Fruit fly (Drosophila melanogaster): ENCODE results near the gene Daxx.

Daxx gene

DNA sequence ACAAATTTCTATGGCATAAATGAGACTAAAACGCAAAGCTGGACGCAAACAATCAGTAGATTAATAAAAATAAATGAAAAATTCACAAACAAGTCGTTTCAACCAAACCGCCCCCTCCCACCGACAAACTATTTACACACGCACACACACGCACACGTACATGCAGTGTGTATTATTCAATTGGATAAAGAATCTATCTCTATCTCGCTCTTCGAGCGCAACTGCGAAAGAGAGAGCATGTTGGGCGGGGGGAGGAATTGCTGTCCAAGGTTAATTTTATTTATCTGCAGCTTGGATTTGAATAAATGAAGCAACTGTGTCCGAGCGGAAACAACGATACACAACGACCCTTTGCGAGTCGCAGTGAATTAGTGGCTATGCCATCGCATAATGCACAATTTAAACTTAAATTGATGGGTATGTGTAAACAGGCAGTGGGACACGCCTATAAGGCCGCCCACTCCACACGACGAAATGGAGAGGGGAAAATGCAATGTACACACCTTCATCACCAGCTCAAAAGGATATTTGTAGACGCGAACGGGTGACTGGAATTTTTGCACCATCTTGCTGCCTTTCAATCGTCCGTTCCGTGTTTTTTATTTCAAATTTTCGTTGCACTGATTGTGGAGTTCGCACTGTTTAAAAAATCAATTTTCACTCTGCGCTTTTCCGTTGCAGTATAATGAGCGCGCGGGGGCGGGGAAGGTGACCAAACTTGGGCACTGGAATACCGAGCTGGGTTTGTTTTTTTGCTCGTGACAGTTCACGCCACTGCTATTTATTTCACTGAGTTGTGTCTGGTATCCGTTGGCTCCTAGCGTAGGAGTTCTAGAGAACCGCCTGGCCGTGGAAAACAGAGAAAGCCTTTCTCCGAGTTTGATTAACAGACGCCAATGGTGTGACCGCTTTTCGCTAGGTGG, 25.4 kb upstream of the Daxx start, which contains the start of gene retm (continued):
- TF ChIP-seq B-H2 (GFP tag; optimal IDR thresholded peaks at IDR 0.05): no peak
- no peak for TF ChIP-seq CG11504 (tag; optimal IDR thresholded peaks at IDR 0.05)
- no peak for TF ChIP-seq CG8281 (tag; optimal IDR thresholded peaks at IDR 0.05)
- no peak for TF ChIP-seq unpg (GFP tag; optimal IDR thresholded peaks at IDR 0.05)
- TF ChIP-seq CG10147 (GFP tag; optimal IDR thresholded peaks at IDR 0.05): no peak
- peak in 1 of 2 experiments; percentile 92 for TF ChIP-seq Pdp1 (GFP tag; optimal IDR thresholded peaks at IDR 0.05)
- TF ChIP-seq disco-r (GFP tag; optimal IDR thresholded peaks at IDR 0.05): no peak
- TF ChIP-seq ci (GFP tag; IDR thresholded peaks at IDR 0.05): peak; percentile 45; the same call in 1 of the 3 replicates
- no peak for TF ChIP-seq inv (GFP tag; IDR thresholded peaks at IDR 0.05; ENCODE audit: partially characterized antibody)
- no peak for TF ChIP-seq CG32772 (GFP tag; IDR thresholded peaks at IDR 0.05)
- no peak for TF ChIP-seq ac (GFP tag; optimal IDR thresholded peaks at IDR 0.05)
- TF ChIP-seq CG14965 (GFP tag; optimal IDR thresholded peaks at IDR 0.05; ENCODE audit: borderline replicate concordance): no peak
- no peak for TF ChIP-seq jumu (GFP tag; optimal IDR thresholded peaks at IDR 0.05)
- TF ChIP-seq H15 (GFP tag; IDR thresholded peaks at IDR 0.05): no peak
- no peak for TF ChIP-seq maf-S (GFP tag; optimal IDR thresholded peaks at IDR 0.05)
- TF ChIP-seq chm (GFP tag; IDR thresholded peaks at IDR 0.05): no peak
- TF ChIP-seq Deaf1 (tag; optimal IDR thresholded peaks at IDR 0.05): no peak
- peak; percentile 10 for TF ChIP-seq CG6813 (GFP tag; optimal IDR thresholded peaks at IDR 0.05)
- TF ChIP-seq Atf3 (GFP tag; optimal IDR thresholded peaks at IDR 0.05): no peak
- no peak for TF ChIP-seq CG14441 (GFP tag; IDR thresholded peaks at IDR 0.05)
- TF ChIP-seq fru (optimal IDR thresholded peaks at IDR 0.05): no peak
- TF ChIP-seq Opbp (GFP tag; IDR thresholded peaks at IDR 0.05; ENCODE audit: partially characterized antibody): peak; percentile 28; the same call in 1 of the 3 replicates
- TF ChIP-seq cad (GFP tag; optimal IDR thresholded peaks at IDR 0.05): no peak
- TF ChIP-seq CG10209 (GFP tag; optimal IDR thresholded peaks at IDR 0.05): no peak
- TF ChIP-seq CG10959 (GFP tag; IDR thresholded peaks at IDR 0.05): no peak
- no peak for TF ChIP-seq jigr1 (GFP tag; IDR thresholded peaks at IDR 0.05)
- no peak for TF ChIP-seq CG11723 (GFP tag; optimal IDR thresholded peaks at IDR 0.05)
- peak; percentile 93 for TF ChIP-seq crol (GFP tag; IDR thresholded peaks at IDR 0.05)
- TF ChIP-seq CG7963 (GFP tag; IDR thresholded peaks at IDR 0.05; ENCODE audit: partially characterized antibody): no peak; the same call in 2 of the 3 replicates
- TF ChIP-seq CG6254 (GFP tag; optimal IDR thresholded peaks at IDR 0.05): no peak
- TF ChIP-seq Aef1 (GFP tag; IDR thresholded peaks at IDR 0.05): no peak
- no peak for TF ChIP-seq cas (GFP tag; IDR thresholded peaks at IDR 0.05)
- TF ChIP-seq CG8359 (GFP tag; optimal IDR thresholded peaks at IDR 0.05; ENCODE audit: borderline replicate concordance): no peak
- no peak for TF ChIP-seq nmo (GFP tag; optimal IDR thresholded peaks at IDR 0.05)
- no peak for TF ChIP-seq az2 (GFP tag; optimal IDR thresholded peaks at IDR 0.05)
- TF ChIP-seq CG11247 (GFP tag; IDR thresholded peaks at IDR 0.05): no peak
- TF ChIP-seq BEAF-32 (GFP tag; optimal IDR thresholded peaks at IDR 0.05): no peak
- TF ChIP-seq Atf6 (GFP tag; IDR thresholded peaks at IDR 0.05): no peak
- TF ChIP-seq shn (GFP tag; optimal IDR thresholded peaks at IDR 0.05): no peak
- TF ChIP-seq Sox102F (GFP tag; optimal IDR thresholded peaks at IDR 0.05): no peak
- no peak for TF ChIP-seq CoRest (tag; optimal IDR thresholded peaks at IDR 0.05)
- TF ChIP-seq D (optimal IDR thresholded peaks at IDR 0.05): no peak
- no peak for TF ChIP-seq D (GFP tag; optimal IDR thresholded peaks at IDR 0.05)
- TF ChIP-seq Oaz (GFP tag; IDR thresholded peaks at IDR 0.05): no peak
- 0 out of 3 replicates have a peak, but pooled peaks have one; percentile 19 for TF ChIP-seq CG2199 (GFP tag; IDR thresholded peaks at IDR 0.05)
- no peak for TF ChIP-seq Dref (GFP tag; IDR thresholded peaks at IDR 0.05)
- no peak for TF ChIP-seq nerfin-2 (GFP tag; IDR thresholded peaks at IDR 0.05; ENCODE audit: partially characterized antibody)
- no peak for TF ChIP-seq C15 (GFP tag; IDR thresholded peaks at IDR 0.05)
- no peak for TF ChIP-seq usp (GFP tag; optimal IDR thresholded peaks at IDR 0.05)

All from whole organism, embryonic.